Worm (Caenorhabditis elegans): ENCODE data around the gene fbxa-65.

fbxa-65 gene

ce11 chrV:3346434-3347019 lies at the start of gene fbxa-65:
TSS of gene fbxa-65 (minus strand) at chrV:3346484.
- no peak for TF ChIP-seq hnd-1 (tag; optimal IDR thresholded peaks at IDR 0.05)
- TF ChIP-seq ets-7 (tag; optimal IDR thresholded peaks at IDR 0.05): no peak
- no peak for TF ChIP-seq B0310.2 (tag; optimal IDR thresholded peaks at IDR 0.05)
- TF ChIP-seq ceh-13 (GFP tag; optimal IDR thresholded peaks at IDR 0.05): no peak
- TF ChIP-seq aly-1 (tag; optimal IDR thresholded peaks at IDR 0.05): no peak
- TF ChIP-seq ceh-36 (tag; optimal IDR thresholded peaks at IDR 0.05): no peak
- TF ChIP-seq hmbx-1 (tag; optimal IDR thresholded peaks at IDR 0.05): no peak
- TF ChIP-seq sea-1 (GFP tag; conservative IDR thresholded peaks at IDR 0.05): no peak
- no peak for TF ChIP-seq flt-1 (GFP tag; IDR thresholded peaks at IDR 0.05)
- no peak for TF ChIP-seq scrt-1 (GFP tag; IDR thresholded peaks at IDR 0.05)
- TF ChIP-seq ama-1 (optimal IDR thresholded peaks at IDR 0.05): no peak
- TF ChIP-seq pes-1 (GFP tag; IDR thresholded peaks at IDR 0.05): no peak
- TF ChIP-seq F13C5.2 (tag; optimal IDR thresholded peaks at IDR 0.05): no peak
- TF ChIP-seq tbx-11 (GFP tag; IDR thresholded peaks at IDR 0.05): no peak
- no peak for TF ChIP-seq hmg-4 (GFP tag; optimal IDR thresholded peaks at IDR 0.05)
- no peak for TF ChIP-seq tbx-37 (GFP tag; conservative IDR thresholded peaks at IDR 0.05)
- TF ChIP-seq tra-4 (tag; optimal IDR thresholded peaks at IDR 0.05): no peak

- TF ChIP-seq ceh-36 (tag; optimal IDR thresholded peaks at IDR 0.05) (no peak), sea-1 (GFP tag; conservative IDR thresholded peaks at IDR 0.05) (no peak), tbx-11 (GFP tag; IDR thresholded peaks at IDR 0.05) (no peak), tra-4 (tag; optimal IDR thresholded peaks at IDR 0.05) (no peak), tbx-37 (GFP tag; conservative IDR thresholded peaks at IDR 0.05) (no peak), flt-1 (GFP tag; IDR thresholded peaks at IDR 0.05) (no peak), ets-7 (tag; optimal IDR thresholded peaks at IDR 0.05) (no peak), aly-1 (tag; optimal IDR thresholded peaks at IDR 0.05) (no peak), hmg-4 (GFP tag; optimal IDR thresholded peaks at IDR 0.05) (no peak), hnd-1 (tag; optimal IDR thresholded peaks at IDR 0.05) (no peak), hmbx-1 (tag; optimal IDR thresholded peaks at IDR 0.05) (no peak), pes-1 (GFP tag; IDR thresholded peaks at IDR 0.05) (no peak), F13C5.2 (tag; optimal IDR thresholded peaks at IDR 0.05) (no peak), scrt-1 (GFP tag; IDR thresholded peaks at IDR 0.05) (no peak), B0310.2 (tag; optimal IDR thresholded peaks at IDR 0.05) (no peak), ceh-13 (GFP tag; optimal IDR thresholded peaks at IDR 0.05) (no peak), ama-1 (optimal IDR thresholded peaks at IDR 0.05) (no peak)
Observed at ce11 chrV:3394694-3395240, 48.5 kb upstream of the fbxa-65 start, which contains the start of gene T20D4.15. TSS of gene T20D4.15 (minus strand) at chrV:3394744.

- no peak for TF ChIP-seq ceh-13 (GFP tag; optimal IDR thresholded peaks at IDR 0.05)
- TF ChIP-seq tbx-37 (GFP tag; conservative IDR thresholded peaks at IDR 0.05): no peak
- TF ChIP-seq ets-7 (tag; optimal IDR thresholded peaks at IDR 0.05): no peak
- TF ChIP-seq F13C5.2 (tag; optimal IDR thresholded peaks at IDR 0.05): no peak
- no peak for TF ChIP-seq flt-1 (GFP tag; IDR thresholded peaks at IDR 0.05)
- TF ChIP-seq ama-1 (optimal IDR thresholded peaks at IDR 0.05): no peak
- TF ChIP-seq aly-1 (tag; optimal IDR thresholded peaks at IDR 0.05): no peak
- no peak for TF ChIP-seq hnd-1 (tag; optimal IDR thresholded peaks at IDR 0.05)
- TF ChIP-seq pes-1 (GFP tag; IDR thresholded peaks at IDR 0.05): no peak
- TF ChIP-seq B0310.2 (tag; optimal IDR thresholded peaks at IDR 0.05): no peak
- no peak for TF ChIP-seq hmbx-1 (tag; optimal IDR thresholded peaks at IDR 0.05)
- TF ChIP-seq tra-4 (tag; optimal IDR thresholded peaks at IDR 0.05): no peak
- no peak for TF ChIP-seq tbx-11 (GFP tag; IDR thresholded peaks at IDR 0.05)
- TF ChIP-seq sea-1 (GFP tag; conservative IDR thresholded peaks at IDR 0.05): no peak
- no peak for TF ChIP-seq scrt-1 (GFP tag; IDR thresholded peaks at IDR 0.05)
Observed at ce11 chrV:3394065-3394464, 47.8 kb upstream of the fbxa-65 start.

ce11 chrV:3391005-3391404 lies 44.7 kb upstream of the fbxa-65 start:
- no peak for TF ChIP-seq aly-1 (tag; optimal IDR thresholded peaks at IDR 0.05)
- TF ChIP-seq pes-1 (GFP tag; IDR thresholded peaks at IDR 0.05): no peak
- no peak for TF ChIP-seq tbx-37 (GFP tag; conservative IDR thresholded peaks at IDR 0.05)
- TF ChIP-seq B0310.2 (tag; optimal IDR thresholded peaks at IDR 0.05): no peak
- TF ChIP-seq ceh-36 (tag; optimal IDR thresholded peaks at IDR 0.05): no peak
- TF ChIP-seq ama-1 (optimal IDR thresholded peaks at IDR 0.05): no peak
- TF ChIP-seq scrt-1 (GFP tag; IDR thresholded peaks at IDR 0.05): no peak
- no peak for TF ChIP-seq hmbx-1 (tag; optimal IDR thresholded peaks at IDR 0.05)

- TF ChIP-seq tbx-11 (GFP tag; IDR thresholded peaks at IDR 0.05) (no peak), scrt-1 (GFP tag; IDR thresholded peaks at IDR 0.05) (no peak), ets-7 (tag; optimal IDR thresholded peaks at IDR 0.05) (no peak), hmbx-1 (tag; optimal IDR thresholded peaks at IDR 0.05) (no peak), B0310.2 (tag; optimal IDR thresholded peaks at IDR 0.05) (no peak), aly-1 (tag; optimal IDR thresholded peaks at IDR 0.05) (no peak), ceh-13 (GFP tag; optimal IDR thresholded peaks at IDR 0.05) (no peak)
Observed at ce11 chrV:3388299-3388698, 42.0 kb upstream of the fbxa-65 start.

ce11 chrV:3376973-3377372 lies 30.7 kb upstream of the fbxa-65 start, which contains the start of gene srbc-2:
TSS of gene srbc-2 (minus strand) at chrV:3377073.
- no peak for TF ChIP-seq ceh-13 (GFP tag; optimal IDR thresholded peaks at IDR 0.05)
- TF ChIP-seq scrt-1 (GFP tag; IDR thresholded peaks at IDR 0.05): no peak
- TF ChIP-seq ets-7 (tag; optimal IDR thresholded peaks at IDR 0.05): no peak
- no peak for TF ChIP-seq hnd-1 (tag; optimal IDR thresholded peaks at IDR 0.05)
- no peak for TF ChIP-seq hmg-4 (GFP tag; optimal IDR thresholded peaks at IDR 0.05)

- TF ChIP-seq ceh-13 (GFP tag; optimal IDR thresholded peaks at IDR 0.05) (no peak), pes-1 (GFP tag; IDR thresholded peaks at IDR 0.05) (no peak), B0310.2 (tag; optimal IDR thresholded peaks at IDR 0.05) (no peak), ets-7 (tag; optimal IDR thresholded peaks at IDR 0.05) (no peak), tbx-37 (GFP tag; conservative IDR thresholded peaks at IDR 0.05) (no peak), aly-1 (tag; optimal IDR thresholded peaks at IDR 0.05) (no peak), tbx-11 (GFP tag; IDR thresholded peaks at IDR 0.05) (no peak), hnd-1 (tag; optimal IDR thresholded peaks at IDR 0.05) (no peak)
Observed at ce11 chrV:3372673-3373072, 26.4 kb upstream of the fbxa-65 start, which contains the start of gene srx-121. TSS of gene srx-121 (minus strand) at chrV:3372773.
